Fruit fly (Drosophila melanogaster) whole organism, embryonic: ENCODE measurements around the gene CRAT.
A peak's percentile ranks its signal among the peaks of the same experiment; 100 is the strongest.

Experiments
- CG12769 ChIP-seq: fragments of 200-800 bp; sonication (Bioruptor generic); optimal IDR thresholded peaks from 2 replicates; lab custom pipeline; 2019; ENCODE audit warnings: missing biosample characterization, mild to moderate bottlenecking, missing genetic modification characterization, moderate library complexity
- D19B ChIP-seq: fragments of 200-800 bp; sonication (Bioruptor generic); optimal IDR thresholded peaks from 2 replicates; lab custom pipeline; 2017; ENCODE audit warnings: missing biosample characterization, mild to moderate bottlenecking, missing genetic modification characterization
- gsb ChIP-seq: fragments of 200-800 bp; sonication (Bioruptor generic); IDR thresholded peaks from 2 replicates; pipeline ENCODE4 v1.3.6; 2022; ENCODE audit warnings: missing biosample characterization, missing genetic modification characterization
- mld ChIP-seq: fragments of 200-800 bp; sonication (Bioruptor generic); IDR thresholded peaks from 3 replicates; pipeline ENCODE4 v1.3.6; 2022; ENCODE audit warnings: missing biosample characterization, missing genetic modification characterization; ENCODE audit not compliant: partially characterized antibody

DNA sequence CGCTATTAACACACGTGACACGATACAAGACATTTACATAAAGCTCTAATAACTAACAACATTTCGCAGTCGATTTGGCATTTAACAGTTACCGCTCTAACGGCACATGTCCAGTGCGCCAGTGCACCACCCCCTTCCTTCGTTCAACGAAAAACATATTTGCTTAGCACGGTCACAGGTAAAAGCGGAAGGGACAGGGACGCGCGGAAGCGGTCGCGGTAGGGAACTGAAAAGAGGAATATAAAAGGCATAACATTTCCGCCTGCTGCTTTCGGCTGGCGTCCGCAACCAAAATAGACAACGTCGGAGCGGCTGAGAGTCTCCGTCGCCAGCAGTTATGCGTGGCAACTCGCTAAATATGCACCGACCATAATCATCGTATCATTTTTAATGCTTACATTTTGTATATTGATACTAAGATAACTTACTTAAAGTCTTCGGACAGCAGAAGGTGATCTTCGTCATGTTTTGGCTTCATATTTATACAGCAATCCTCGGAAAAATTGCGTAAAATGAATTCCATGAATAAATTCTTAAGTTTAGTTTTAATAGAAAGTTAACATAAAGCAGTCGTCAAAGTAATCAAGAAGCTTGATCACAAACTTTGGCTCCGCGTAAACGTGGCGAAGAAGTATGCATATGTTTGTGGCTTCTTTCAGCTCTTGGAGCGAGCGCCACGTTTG is 24.0 kb downstream of the CRAT start:
- TF ChIP-seq D19B (GFP tag; lab: Kevin White, UChicago) (no peak), gsb (GFP tag; lab: Robert Waterston, UW) (no peak), CG12769 (tag; lab: Kevin White, UChicago) (peak; percentile 70), mld (GFP tag; lab: Robert Waterston, UW) (no peak)
